Worm (Caenorhabditis elegans) whole organism, L1 larva: ENCODE results near the gene C55B6.7.

Experiments
- C16A3.4 ChIP-seq: fragments of 150-350 bp; optimal IDR thresholded peaks from 2 replicates; lab custom pipeline; 2014; ENCODE audit warnings: missing biosample characterization, missing genetic modification characterization
- aha-1 ChIP-seq: fragments of 150-350 bp; optimal IDR thresholded peaks from 2 replicates; lab custom pipeline; 2014; ENCODE audit warnings: missing biosample characterization, missing genetic modification characterization
- aly-2 ChIP-seq: fragments of 150-350 bp; optimal IDR thresholded peaks from 2 replicates; lab custom pipeline; 2014; ENCODE audit warnings: missing biosample characterization, missing genetic modification characterization
- blmp-1 ChIP-seq: fragments of 150-350 bp; optimal IDR thresholded peaks from 2 replicates; lab custom pipeline; 2014; ENCODE audit warnings: missing biosample characterization, missing genetic modification characterization
- ceh-8 ChIP-seq: fragments of 200-800 bp; sonication (Bioruptor generic); optimal IDR thresholded peaks from 2 replicates; lab custom pipeline; 2018; ENCODE audit warnings: mild to moderate bottlenecking, missing genetic modification characterization, moderate library complexity, missing compliant biosample characterization
- ceh-88 ChIP-seq: fragments of 200-800 bp; sonication (Bioruptor generic); IDR thresholded peaks from 2 replicates; pipeline ENCODE4 v1.3.6; 2022; ENCODE audit warnings: missing genetic modification characterization, missing compliant biosample characterization
- ceh-90 ChIP-seq: sonication (generic microtip); optimal IDR thresholded peaks from 2 replicates; lab custom pipeline; 2016; ENCODE audit warnings: missing genetic modification characterization, missing compliant biosample characterization
- ces-1 ChIP-seq: fragments of 150-350 bp; optimal IDR thresholded peaks from 2 replicates; lab custom pipeline; 2014; ENCODE audit warnings: missing biosample characterization, missing genetic modification reagents, missing genetic modification characterization
- efl-1 ChIP-seq, 4 experiments: fragments of 150-350 bp; optimal IDR thresholded peaks in 3 of 4; peaks in 1 of 4; 1 replicate in 1 of 4; 2 replicates in 3 of 4; lab custom pipeline; 2014; ENCODE audit warnings: missing biosample characterization in 2 of 4, missing genetic modification characterization in 2 of 4, missing genetic modification reagents in 2 of 4
- egl-13 ChIP-seq: sonication (generic microtip); optimal IDR thresholded peaks from 2 replicates; lab custom pipeline; 2016; ENCODE audit warnings: missing genotype, missing genetic modification reagents, missing genetic modification characterization, missing compliant biosample characterization
- elt-2 ChIP-seq: sonication (generic microtip); optimal IDR thresholded peaks from 2 replicates; lab custom pipeline; 2016; ENCODE audit warnings: missing genetic modification characterization, mild to moderate bottlenecking, inconsistent platforms, missing compliant biosample characterization, missing genetic modification reagents
- elt-3 ChIP-seq, 6 experiments: fragments of 150-350 bp in 1 of 6; sonication (generic microtip); optimal IDR thresholded peaks; 2 replicates each; lab custom pipeline; 2017 to 2018; ENCODE audit warnings: missing biosample characterization in 6 of 6, missing genetic modification characterization in 6 of 6, inconsistent platforms in 1 of 6
- fkh-10 ChIP-seq: sonication (generic microtip); optimal IDR thresholded peaks from 2 replicates; lab custom pipeline; 2017; ENCODE audit warnings: missing biosample characterization, missing genetic modification reagents, missing genetic modification characterization
- fkh-4 ChIP-seq: sonication (generic microtip); optimal IDR thresholded peaks from 2 replicates; lab custom pipeline; 2016; ENCODE audit warnings: missing compliant biosample characterization, missing genetic modification characterization, borderline replicate concordance
- hpl-2 ChIP-seq: fragments of 150-350 bp; optimal IDR thresholded peaks from 2 replicates; lab custom pipeline; 2014; ENCODE audit warnings: missing biosample characterization, missing genetic modification reagents, missing genetic modification characterization
- isw-1 ChIP-seq: fragments of 200-800 bp; sonication (Bioruptor generic); IDR thresholded peaks from 2 replicates; pipeline ENCODE4 v1.3.6; 2022; ENCODE audit warnings: missing genetic modification characterization, missing compliant biosample characterization
- lin-13 ChIP-seq: fragments of 150-350 bp; optimal IDR thresholded peaks from 2 replicates; lab custom pipeline; 2014; ENCODE audit warnings: missing biosample characterization, missing genetic modification reagents, missing genetic modification characterization
- lin-35 ChIP-seq, 2 experiments: fragments of 150-350 bp; optimal IDR thresholded peaks; 2 replicates each; lab custom pipeline; 2014; ENCODE audit warnings: missing biosample characterization in 2 of 2, missing genetic modification characterization in 2 of 2, missing genetic modification reagents in 2 of 2
- lir-3 ChIP-seq: sonication (generic microtip); optimal IDR thresholded peaks from 2 replicates; lab custom pipeline; 2016; ENCODE audit warnings: mild to moderate bottlenecking, missing genetic modification characterization, moderate library complexity, missing compliant biosample characterization; ENCODE audit not compliant: poor library complexity
- lsy-2 ChIP-seq, 2 experiments: fragments of 150-350 bp; optimal IDR thresholded peaks; 2 replicates each; lab custom pipeline; 2014; ENCODE audit warnings: missing biosample characterization in 2 of 2, missing genetic modification characterization in 2 of 2
- mab-9 ChIP-seq: fragments of 200-800 bp; sonication (Bioruptor generic); IDR thresholded peaks from 2 replicates; pipeline ENCODE4 v1.3.6; 2022; ENCODE audit warnings: missing genetic modification reagents, missing genetic modification characterization, missing compliant biosample characterization
- mdl-1 ChIP-seq, 2 experiments: fragments of 150-350 bp; optimal IDR thresholded peaks; 2 replicates each; lab custom pipeline; 2014 to 2017; ENCODE audit warnings: missing biosample characterization in 2 of 2, missing genetic modification characterization in 2 of 2, inconsistent platforms in 1 of 2
- mep-1 ChIP-seq: fragments of 150-350 bp; optimal IDR thresholded peaks from 2 replicates; lab custom pipeline; 2014; ENCODE audit warnings: missing biosample characterization, missing genetic modification characterization
- nhr-11 ChIP-seq: fragments of 150-350 bp; optimal IDR thresholded peaks from 2 replicates; lab custom pipeline; 2014; ENCODE audit warnings: missing biosample characterization, missing genetic modification characterization
- nhr-20 ChIP-seq: sonication (generic microtip); optimal IDR thresholded peaks from 2 replicates; lab custom pipeline; 2016; ENCODE audit warnings: mild to moderate bottlenecking, missing genetic modification characterization, missing compliant biosample characterization
- nhr-237 ChIP-seq: fragments of 150-350 bp; optimal IDR thresholded peaks from 2 replicates; lab custom pipeline; 2014; ENCODE audit warnings: missing biosample characterization, missing genetic modification characterization
- nhr-47 ChIP-seq: sonication (generic microtip); optimal IDR thresholded peaks from 2 replicates; lab custom pipeline; 2016; ENCODE audit warnings: mild to moderate bottlenecking, missing genetic modification characterization, moderate library complexity, missing compliant biosample characterization
- nhr-71 ChIP-seq: sonication (generic microtip); optimal IDR thresholded peaks from 2 replicates; lab custom pipeline; 2016; ENCODE audit warnings: mild to moderate bottlenecking, missing genetic modification characterization, moderate library complexity, missing compliant biosample characterization
- nhr-77 ChIP-seq: fragments of 150-350 bp; optimal IDR thresholded peaks from 2 replicates; lab custom pipeline; 2014; ENCODE audit warnings: missing biosample characterization, missing genetic modification characterization
- nhr-84 ChIP-seq: sonication (generic microtip); optimal IDR thresholded peaks from 2 replicates; lab custom pipeline; 2017; ENCODE audit warnings: missing biosample characterization, missing genetic modification characterization
- nhr-90 ChIP-seq: sonication (generic microtip); optimal IDR thresholded peaks from 2 replicates; lab custom pipeline; 2016; ENCODE audit warnings: mild to moderate bottlenecking, missing genetic modification characterization, missing compliant biosample characterization; ENCODE audit not compliant: poor library complexity
- pax-3 ChIP-seq: fragments of 200-800 bp; sonication (Bioruptor generic); optimal IDR thresholded peaks from 2 replicates; lab custom pipeline; 2018; ENCODE audit warnings: mild to moderate bottlenecking, missing genetic modification characterization, moderate library complexity, missing compliant biosample characterization
- skn-1 ChIP-seq: fragments of 150-350 bp; optimal IDR thresholded peaks from 2 replicates; lab custom pipeline; 2014; ENCODE audit warnings: missing biosample characterization, missing genetic modification characterization
- snpc-4 ChIP-seq: fragments of 150-350 bp; optimal IDR thresholded peaks from 2 replicates; lab custom pipeline; 2014; ENCODE audit warnings: missing biosample characterization, missing genetic modification characterization
- snu-23 ChIP-seq: sonication (generic microtip); optimal IDR thresholded peaks from 2 replicates; lab custom pipeline; 2016; ENCODE audit warnings: missing genetic modification characterization, missing compliant biosample characterization
- sox-4 ChIP-seq: sonication (generic microtip); optimal IDR thresholded peaks from 2 replicates; lab custom pipeline; 2016; ENCODE audit warnings: missing genetic modification characterization, missing compliant biosample characterization
- sptf-1 ChIP-seq: fragments of 150-350 bp; optimal IDR thresholded peaks from 2 replicates; lab custom pipeline; 2014; ENCODE audit warnings: missing biosample characterization, missing genetic modification characterization
- sup-37 ChIP-seq: fragments of 200-800 bp; sonication (Bioruptor generic); optimal IDR thresholded peaks from 2 replicates; lab custom pipeline; 2018; ENCODE audit warnings: mild to moderate bottlenecking, missing genetic modification characterization, missing compliant biosample characterization
- tbx-2 ChIP-seq: sonication (generic microtip); optimal IDR thresholded peaks from 2 replicates; lab custom pipeline; 2016; ENCODE audit warnings: missing genetic modification characterization, missing compliant biosample characterization
- unc-30 ChIP-seq: sonication (generic microtip); optimal IDR thresholded peaks from 2 replicates; lab custom pipeline; 2017; ENCODE audit warnings: missing biosample characterization, missing genetic modification characterization
- unc-62 ChIP-seq: fragments of 150-350 bp; optimal IDR thresholded peaks from 2 replicates; lab custom pipeline; 2014; ENCODE audit warnings: missing biosample characterization, missing genetic modification reagents, missing genetic modification characterization
- vab-15 ChIP-seq: sonication (generic microtip); optimal IDR thresholded peaks from 2 replicates; lab custom pipeline; 2017; ENCODE audit warnings: missing genotype, mild to moderate bottlenecking, missing genetic modification characterization, missing compliant biosample characterization
- zag-1 ChIP-seq: fragments of 150-350 bp; optimal IDR thresholded peaks from 2 replicates; lab custom pipeline; 2014; ENCODE audit warnings: missing biosample characterization, missing genetic modification characterization
- ztf-11 ChIP-seq, 2 experiments: sonication (generic microtip); optimal IDR thresholded peaks; 2 replicates each; lab custom pipeline; 2016 to 2017; ENCODE audit warnings: missing genetic modification characterization in 2 of 2, missing biosample characterization in 1 of 2, missing compliant biosample characterization in 1 of 2
- ztf-4 ChIP-seq: fragments of 150-350 bp; optimal IDR thresholded peaks from 2 replicates; lab custom pipeline; 2014; ENCODE audit warnings: missing biosample characterization, missing genetic modification characterization

C55B6.7 gene

ce11 chrX:7193894-7194614 is 2.3 kb upstream of the C55B6.7 start, which contains the start of gene dnj-7 (continued):
- no peak for TF ChIP-seq nhr-47 (tag; lab: Kevin White, UChicago)
- no peak for TF ChIP-seq hpl-2 (GFP tag; lab: Kevin White, UChicago)
- TF ChIP-seq sptf-1 (tag; lab: Kevin White, UChicago): no peak
- peak; percentile 5 for TF ChIP-seq elt-2 (tag; lab: Kevin White, UChicago)
- TF ChIP-seq unc-62 (GFP tag; lab: Kevin White, UChicago): no peak
- TF ChIP-seq nhr-71 (tag; lab: Kevin White, UChicago): peak; percentile 79
- TF ChIP-seq lir-3 (tag; lab: Kevin White, UChicago): no peak
- no peak for TF ChIP-seq unc-30 (tag; lab: Kevin White, UChicago)
- TF ChIP-seq egl-13 (tag; lab: Kevin White, UChicago): no peak
- no peak for TF ChIP-seq aha-1 (tag; lab: Kevin White, UChicago)
- TF ChIP-seq nhr-11 (tag; lab: Kevin White, UChicago): no peak
- no peak for TF ChIP-seq vab-15 (tag; lab: Kevin White, UChicago)
- no peak for TF ChIP-seq zag-1

- TF ChIP-seq ztf-11 (tag; optimal IDR thresholded peaks at IDR 0.05; lab: Kevin White, UChicago): no peak
- TF ChIP-seq mep-1 (tag; lab: Kevin White, UChicago): no peak
- TF ChIP-seq nhr-77 (tag; lab: Kevin White, UChicago): no peak
- TF ChIP-seq mdl-1 (tag; optimal IDR thresholded peaks at IDR 0.05; lab: Kevin White, UChicago): no peak
- TF ChIP-seq fkh-10: no peak
- TF ChIP-seq lin-35 (GFP tag; optimal IDR thresholded peaks at IDR 0.05; lab: Kevin White, UChicago): no peak
- no peak for TF ChIP-seq isw-1 (GFP tag; lab: Robert Waterston, UW)
- TF ChIP-seq elt-3 (tag; optimal IDR thresholded peaks at IDR 0.05; lab: Kevin White, UChicago): no peak
- TF ChIP-seq egl-13 (tag; lab: Kevin White, UChicago): no peak
- TF ChIP-seq, all 84 proteins: peak for 0
These were observed 4.2 kb downstream of the C55B6.7 start, which contains the start of gene C55B6.4 for ce11 chrX:7187602-7188001. TSS of gene C55B6.4 (minus strand) at chrX:7187702.

DNA sequence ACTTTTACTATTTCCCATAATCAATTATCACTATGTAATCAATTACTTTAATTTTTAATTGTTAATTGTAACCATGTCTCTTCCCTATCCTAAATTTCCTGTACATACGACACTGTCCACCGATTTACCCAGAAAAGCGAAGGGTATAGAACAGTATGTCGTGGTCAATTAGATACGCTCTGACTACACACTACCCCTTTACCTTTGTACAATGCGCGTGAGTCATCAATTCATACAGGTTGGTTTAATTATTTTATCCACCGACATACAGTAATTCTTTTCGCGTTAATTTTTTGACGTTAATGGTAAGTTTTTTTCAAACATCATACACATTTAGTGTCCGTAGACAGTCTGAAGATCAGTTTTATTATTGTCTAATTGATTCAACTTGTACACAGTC is 10.2 kb downstream of the C55B6.7 start:
- TF ChIP-seq elt-3 (tag; optimal IDR thresholded peaks at IDR 0.05; lab: Kevin White, UChicago) (peak in 5 of 6 experiments; percentile 17 to 98 (median 85)), ceh-90 (tag; lab: Kevin White, UChicago) (no peak), pax-3 (tag; lab: Kevin White, UChicago) (peak; percentile 74), mdl-1 (tag; optimal IDR thresholded peaks at IDR 0.05; lab: Kevin White, UChicago) (peak in 1 of 2 experiments; percentile 80), egl-13 (tag; lab: Kevin White, UChicago) (peak; percentile 14), C16A3.4 (tag; lab: Kevin White, UChicago) (peak; percentile 97), efl-1 (optimal IDR thresholded peaks at IDR 0.05; lab: Kevin White, UChicago) (peak; percentile 66 to 70), efl-1 (GFP tag; optimal IDR thresholded peaks at IDR 0.05 in 1 of 2; lab: Kevin White, UChicago) (peak in 1 of 2 experiments; percentile 92), lin-13 (peak; percentile 71), ztf-11 (tag; optimal IDR thresholded peaks at IDR 0.05; lab: Kevin White, UChicago) (peak in 1 of 2 experiments; percentile 80), snpc-4 (tag; lab: Kevin White, UChicago) (peak; percentile 46), vab-15 (tag; lab: Kevin White, UChicago) (peak; percentile 55), blmp-1 (tag; lab: Kevin White, UChicago) (peak; percentile 44), nhr-77 (tag; lab: Kevin White, UChicago) (peak; percentile 94), fkh-4 (tag; lab: Kevin White, UChicago) (no peak), ceh-8 (GFP tag; lab: Kevin White, UChicago) (peak; percentile 69), fkh-10 (no peak), lsy-2 (tag; optimal IDR thresholded peaks at IDR 0.05; lab: Kevin White, UChicago) (peak; percentile 76 to 86), nhr-20 (tag; lab: Kevin White, UChicago) (peak; percentile 95), ces-1 (no peak), zag-1 (no peak), lir-3 (tag; lab: Kevin White, UChicago) (peak; percentile 66), tbx-2 (peak; percentile 89), ztf-4 (tag; lab: Kevin White, UChicago) (peak; percentile 88), nhr-90 (tag; lab: Kevin White, UChicago) (peak; percentile 99), ceh-88 (peak; percentile 87), sox-4 (tag; lab: Kevin White, UChicago) (peak; percentile 48), nhr-47 (tag; lab: Kevin White, UChicago) (peak; percentile 94), nhr-84 (no peak), aly-2 (tag; lab: Kevin White, UChicago) (peak; percentile 79), skn-1 (peak; percentile 90), sup-37 (peak; percentile 65), unc-62 (GFP tag; lab: Kevin White, UChicago) (no peak), nhr-237 (peak; percentile 86), mab-9 (GFP tag; lab: Robert Waterston, UW) (no peak), snu-23 (GFP tag; lab: Kevin White, UChicago) (peak; percentile 96)
